Worm (Caenorhabditis elegans): ENCODE measurements around the gene nhr-167.

- TF ChIP-seq R02D3.7 (tag; optimal IDR thresholded peaks at IDR 0.05) (no peak), skn-1 (tag; optimal IDR thresholded peaks at IDR 0.05) (no peak), ztf-4 (tag; optimal IDR thresholded peaks at IDR 0.05) (no peak), unc-62 (GFP tag; optimal IDR thresholded peaks at IDR 0.05) (no peak), fos-1 (tag; optimal IDR thresholded peaks at IDR 0.05) (no peak)
Measured at ce11 chrX:11933547-11933946, 48.3 kb downstream of the nhr-167 start.
